Worm (Caenorhabditis elegans): ENCODE data around the gene ZK829.9.

ZK829.9 gene

ce11 chrIV:11961485-11962255 is 8.7 kb upstream of the ZK829.9 start, which contains the start of gene ZK829.7 (continued):
- TF ChIP-seq lin-35 (GFP tag; optimal IDR thresholded peaks at IDR 0.05) (peak; percentile 47 to 87 (median 50)), ets-4 (GFP tag; optimal IDR thresholded peaks at IDR 0.05) (no peak), B0019.2 (GFP tag; conservative IDR thresholded peaks at IDR 0.05) (no peak), F52B5.7 (tag; optimal IDR thresholded peaks at IDR 0.05) (no peak), gei-17 (GFP tag; optimal IDR thresholded peaks at IDR 0.05) (no peak), atf-7 (tag; optimal IDR thresholded peaks at IDR 0.05) (no peak), ceh-91 (GFP tag; IDR thresholded peaks at IDR 0.05) (no peak), let-526 (GFP tag; IDR thresholded peaks at IDR 0.05) (no peak), F37B4.10 (GFP tag; IDR thresholded peaks at IDR 0.05) (no peak), B0035.1 (tag; optimal IDR thresholded peaks at IDR 0.05) (no peak), B0336.3 (GFP tag; IDR thresholded peaks at IDR 0.05) (peak; percentile 50; the same call in 1 of the 2 replicates), lsl-1 (GFP tag; optimal IDR thresholded peaks at IDR 0.05) (peak; percentile 55), lin-26 (GFP tag; IDR thresholded peaks at IDR 0.05) (no peak), athp-1 (tag; optimal IDR thresholded peaks at IDR 0.05) (peak; percentile 0), ztf-22 (GFP tag; optimal IDR thresholded peaks at IDR 0.05) (no peak), attf-5 (GFP tag; optimal IDR thresholded peaks at IDR 0.05) (no peak), T26A5.8 (tag; optimal IDR thresholded peaks at IDR 0.05) (no peak), ceh-40 (GFP tag; IDR thresholded peaks at IDR 0.05) (no peak), hmg-1.2 (GFP tag; IDR thresholded peaks at IDR 0.05) (peak; percentile 20; the same call in 1 of the 2 replicates), dox-1 (GFP tag; IDR thresholded peaks at IDR 0.05) (peak; percentile 66; the same call in 1 of the 2 replicates), hlh-26 (GFP tag; conservative IDR thresholded peaks at IDR 0.05) (no peak), F57C9.4 (tag; optimal IDR thresholded peaks at IDR 0.05) (no peak), ekl-4 (GFP tag; IDR thresholded peaks at IDR 0.05) (peak; percentile 38; the same call in 1 of the 2 replicates), ceh-27 (GFP tag; optimal IDR thresholded peaks at IDR 0.05) (peak; percentile 55), F57A8.1 (GFP tag; optimal IDR thresholded peaks at IDR 0.05) (no peak), dpff-1 (tag; optimal IDR thresholded peaks at IDR 0.05) (no peak), hrde-1 (tag; optimal IDR thresholded peaks at IDR 0.05; ENCODE audit: borderline replicate concordance) (no peak), madf-10 (tag; optimal IDR thresholded peaks at IDR 0.05) (no peak), ztf-26 (tag; optimal IDR thresholded peaks at IDR 0.05) (no peak), egrh-3 (GFP tag; IDR thresholded peaks at IDR 0.05) (no peak), madf-6 (GFP tag; IDR thresholded peaks at IDR 0.05) (peak; percentile 83), Y53F4B.3 (GFP tag; IDR thresholded peaks at IDR 0.05) (no peak), hmg-20 (GFP tag; IDR thresholded peaks at IDR 0.05) (no peak), sdz-38 (tag; optimal IDR thresholded peaks at IDR 0.05) (no peak), him-1 (tag; optimal IDR thresholded peaks at IDR 0.05) (no peak), lir-1 (GFP tag; conservative IDR thresholded peaks at IDR 0.05) (0 out of 2 replicates have a peak, but pooled peaks have one; percentile 38), C17E4.6 (GFP tag; IDR thresholded peaks at IDR 0.05) (no peak), ztf-25 (GFP tag; IDR thresholded peaks at IDR 0.05) (no peak), snpc-1.3 (tag; optimal IDR thresholded peaks at IDR 0.05; ENCODE audit: insufficient read depth) (peak; percentile 53), hlh-12 (tag; optimal IDR thresholded peaks at IDR 0.05) (no peak), mcd-1 (GFP tag; IDR thresholded peaks at IDR 0.05) (peak; percentile 67), snpc-3.4 (tag; optimal IDR thresholded peaks at IDR 0.05) (no peak), madf-3 (GFP tag; IDR thresholded peaks at IDR 0.05) (no peak), ceh-79 (tag; optimal IDR thresholded peaks at IDR 0.05) (no peak), repo-1 (tag; optimal IDR thresholded peaks at IDR 0.05) (peak; percentile 12), ZK185.1 (tag; optimal IDR thresholded peaks at IDR 0.05; ENCODE audit: poor library complexity, severe bottlenecking) (peak; percentile 44), lin-40 (tag; optimal IDR thresholded peaks at IDR 0.05) (peak; percentile 73), egl-44 (GFP tag; IDR thresholded peaks at IDR 0.05) (no peak)
